Worm (Caenorhabditis elegans): ENCODE data around the gene ldb-1.

Gene ldb-1

DNA sequence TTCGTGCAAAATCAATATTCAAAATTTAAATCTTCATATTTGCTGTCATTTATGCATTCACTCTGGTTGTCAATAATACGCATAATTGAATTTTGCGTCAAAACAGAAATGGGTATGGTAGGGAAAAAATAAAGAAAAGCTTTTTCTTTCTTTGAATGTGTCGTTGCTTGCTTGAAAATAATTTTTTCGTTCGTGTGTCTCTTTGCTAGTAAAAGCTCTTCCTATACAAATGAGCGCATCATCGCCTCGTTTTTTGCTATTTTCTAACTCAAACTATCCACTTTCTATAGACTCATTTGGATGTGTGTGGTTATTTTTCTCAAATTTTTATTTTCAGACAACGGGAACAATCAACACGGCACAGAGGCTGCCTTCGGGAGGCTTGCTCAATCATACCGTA, at the start of gene ldb-1:
Gene ldb-1, plus strand, starts transcription at position 301 of the 400 bp plus-strand sequence.
- TF ChIP-seq ceh-13 (GFP tag; optimal IDR thresholded peaks at IDR 0.05) (no peak), aly-1 (tag; optimal IDR thresholded peaks at IDR 0.05) (no peak), B0310.2 (tag; optimal IDR thresholded peaks at IDR 0.05) (no peak), tbx-11 (GFP tag; IDR thresholded peaks at IDR 0.05) (no peak), tra-4 (tag; optimal IDR thresholded peaks at IDR 0.05) (no peak)

DNA sequence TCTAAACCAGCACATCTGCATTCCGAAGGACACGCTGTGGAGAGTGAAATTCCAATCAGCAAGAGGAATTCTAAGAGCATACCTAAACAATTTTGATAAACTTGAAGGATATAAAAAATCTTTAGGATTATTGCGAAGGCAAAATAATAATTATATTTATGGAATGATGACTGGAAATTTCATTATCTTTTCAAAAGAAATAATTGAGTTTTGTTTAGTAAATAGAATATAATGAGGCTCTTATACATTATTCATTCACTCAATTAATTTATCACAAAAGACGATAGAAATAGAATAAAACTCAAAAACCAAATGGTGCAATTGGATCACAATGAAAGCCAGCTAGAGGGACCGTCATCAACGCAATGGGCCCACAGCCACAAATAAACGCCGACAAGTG, 49.5 kb upstream of the ldb-1 start, which contains the start of gene pxn-2:
Gene pxn-2, minus strand, starts transcription at position 101 of the 400 bp plus-strand sequence.
- TF ChIP-seq pes-1 (GFP tag; IDR thresholded peaks at IDR 0.05) (no peak), ceh-13 (GFP tag; optimal IDR thresholded peaks at IDR 0.05) (no peak), aly-1 (tag; optimal IDR thresholded peaks at IDR 0.05) (no peak), ets-7 (tag; optimal IDR thresholded peaks at IDR 0.05) (no peak)

DNA sequence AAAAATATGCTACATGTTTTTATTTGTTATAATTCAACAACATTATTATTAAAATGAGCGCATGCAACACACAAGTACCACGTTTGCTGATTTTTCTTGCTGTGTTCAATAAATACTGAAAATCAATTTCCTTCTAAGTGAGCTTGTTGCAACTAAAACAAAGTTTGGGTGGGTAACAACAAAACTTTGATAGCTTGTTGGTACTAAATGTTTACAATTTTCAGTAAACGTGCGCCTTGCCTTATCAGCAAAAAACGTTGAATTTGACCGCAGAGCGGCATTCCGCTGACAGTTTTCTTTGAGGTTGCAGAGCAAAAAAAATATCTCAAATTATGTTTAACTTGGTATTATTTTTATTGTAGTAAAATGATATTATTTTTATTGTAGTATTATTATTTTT, 47.3 kb upstream of the ldb-1 start:
- TF ChIP-seq sea-1 (GFP tag; conservative IDR thresholded peaks at IDR 0.05) (no peak), B0310.2 (tag; optimal IDR thresholded peaks at IDR 0.05) (no peak), ets-7 (tag; optimal IDR thresholded peaks at IDR 0.05) (no peak), ceh-13 (GFP tag; optimal IDR thresholded peaks at IDR 0.05) (no peak), hmbx-1 (tag; optimal IDR thresholded peaks at IDR 0.05) (no peak), flt-1 (GFP tag; IDR thresholded peaks at IDR 0.05) (no peak), scrt-1 (GFP tag; IDR thresholded peaks at IDR 0.05) (no peak), tbx-11 (GFP tag; IDR thresholded peaks at IDR 0.05) (no peak), pes-1 (GFP tag; IDR thresholded peaks at IDR 0.05) (no peak), tra-4 (tag; optimal IDR thresholded peaks at IDR 0.05) (no peak), aly-1 (tag; optimal IDR thresholded peaks at IDR 0.05) (no peak)

DNA sequence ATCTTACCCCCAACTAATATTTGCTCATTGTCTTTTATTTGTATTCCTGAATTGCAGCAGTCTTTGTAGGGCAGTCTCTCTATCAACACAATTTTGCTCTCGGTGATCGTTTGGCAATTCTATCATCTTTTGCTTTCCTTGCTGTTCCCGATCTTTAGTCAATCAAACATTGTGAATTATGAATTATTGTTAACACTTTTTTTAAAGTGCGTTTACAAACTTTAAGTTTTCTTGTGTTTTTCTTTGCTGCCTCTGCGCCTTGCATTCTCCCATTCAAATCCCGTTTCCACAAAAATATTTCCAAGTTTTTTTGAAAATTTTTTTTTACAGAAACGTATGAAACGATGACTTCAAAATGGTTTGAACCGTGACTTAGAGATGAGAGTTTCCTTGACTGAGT, 46.7 kb upstream of the ldb-1 start, which contains the start of gene ver-4:
Gene ver-4, plus strand, starts transcription at position 301 of the 400 bp plus-strand sequence.
- no peak for TF ChIP-seq ceh-13 (GFP tag; optimal IDR thresholded peaks at IDR 0.05)
- no peak for TF ChIP-seq sea-1 (GFP tag; conservative IDR thresholded peaks at IDR 0.05)
- no peak for TF ChIP-seq ceh-36 (tag; optimal IDR thresholded peaks at IDR 0.05)
- TF ChIP-seq hmg-4 (GFP tag; optimal IDR thresholded peaks at IDR 0.05), result no peak
- TF ChIP-seq F13C5.2 (tag; optimal IDR thresholded peaks at IDR 0.05), result no peak
- no peak for TF ChIP-seq B0310.2 (tag; optimal IDR thresholded peaks at IDR 0.05)
- TF ChIP-seq ama-1 (optimal IDR thresholded peaks at IDR 0.05), result no peak
- TF ChIP-seq tbx-37 (GFP tag; conservative IDR thresholded peaks at IDR 0.05), result no peak
- TF ChIP-seq tra-4 (tag; optimal IDR thresholded peaks at IDR 0.05), result no peak
- TF ChIP-seq pes-1 (GFP tag; IDR thresholded peaks at IDR 0.05), result no peak
- no peak for TF ChIP-seq ets-7 (tag; optimal IDR thresholded peaks at IDR 0.05)
- TF ChIP-seq hmbx-1 (tag; optimal IDR thresholded peaks at IDR 0.05), result no peak
- no peak for TF ChIP-seq aly-1 (tag; optimal IDR thresholded peaks at IDR 0.05)
- TF ChIP-seq tbx-11 (GFP tag; IDR thresholded peaks at IDR 0.05), result no peak
- TF ChIP-seq hnd-1 (tag; optimal IDR thresholded peaks at IDR 0.05), result no peak

DNA sequence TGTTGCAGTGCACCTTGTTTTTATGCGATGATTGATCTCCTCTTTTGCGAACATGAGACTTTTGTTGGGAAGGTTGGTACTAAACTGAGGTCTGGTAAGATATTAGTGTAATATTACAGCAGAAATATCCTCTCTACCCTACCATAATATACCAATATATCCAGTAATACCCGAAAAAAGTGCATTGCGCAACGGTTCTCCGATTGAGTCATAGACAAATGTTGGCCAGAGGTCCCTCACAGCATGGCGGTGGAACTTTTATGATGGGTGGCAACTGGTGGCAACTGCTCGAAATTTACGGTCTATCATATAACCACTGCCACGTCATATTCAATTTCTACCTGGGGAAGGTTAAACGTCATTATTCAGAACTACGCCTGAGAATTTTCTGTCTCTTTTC, 39.4 kb upstream of the ldb-1 start:
- TF ChIP-seq B0310.2 (tag; optimal IDR thresholded peaks at IDR 0.05) (no peak), scrt-1 (GFP tag; IDR thresholded peaks at IDR 0.05) (0 out of 2 replicates have a peak, but pooled peaks have one; percentile 12), ceh-13 (GFP tag; optimal IDR thresholded peaks at IDR 0.05) (no peak)

DNA sequence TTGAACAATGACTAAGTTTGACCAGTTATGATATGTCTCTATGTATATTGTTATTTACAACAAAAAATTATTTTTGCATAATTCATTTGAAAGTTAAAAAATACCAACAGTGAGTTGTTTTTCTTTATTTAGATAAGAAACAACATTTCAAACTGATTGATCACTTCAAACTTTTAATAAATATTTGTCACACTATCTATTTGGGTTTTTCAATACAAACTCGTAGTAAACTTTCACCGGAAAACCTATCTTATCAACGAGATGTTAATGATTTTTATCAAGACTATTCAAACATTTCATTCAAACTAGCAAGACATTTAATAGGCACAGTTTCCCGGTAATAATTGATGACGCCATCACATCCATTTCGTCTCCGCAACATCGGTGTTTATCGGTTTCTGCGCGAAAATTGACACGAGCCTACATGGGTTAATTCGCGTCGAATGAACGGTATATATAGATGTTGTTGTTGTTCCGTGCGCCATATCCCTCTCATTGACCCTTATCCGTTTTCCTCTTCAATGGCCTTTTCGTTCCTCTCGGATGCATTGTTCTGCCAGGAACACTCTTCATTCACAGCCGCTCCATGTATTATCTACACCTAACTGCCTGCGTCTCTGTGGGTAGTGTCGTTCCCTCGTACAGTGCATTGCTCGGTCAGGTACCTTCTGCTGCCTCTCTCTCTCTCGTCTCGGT, 38.4 kb upstream of the ldb-1 start:
- TF ChIP-seq flt-1 (GFP tag; IDR thresholded peaks at IDR 0.05) (0 out of 2 replicates have a peak, but pooled peaks have one; percentile 3), B0310.2 (tag; optimal IDR thresholded peaks at IDR 0.05) (no peak)

DNA sequence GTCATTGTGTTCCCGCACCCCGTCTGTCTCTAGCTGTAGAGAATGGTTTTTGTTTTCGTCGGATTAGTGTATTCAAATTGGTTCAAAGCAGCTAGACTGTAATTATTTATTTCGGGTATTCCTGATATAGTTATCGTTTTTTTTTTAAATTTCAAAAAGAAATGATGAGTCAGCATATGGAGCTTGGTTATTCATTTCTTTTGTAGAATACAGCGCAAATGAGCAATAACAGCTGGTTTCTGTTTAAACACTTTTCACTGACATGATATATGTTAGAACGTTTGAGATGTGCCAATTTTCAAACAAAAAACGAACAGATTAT, 37.9 kb upstream of the ldb-1 start:
- no peak for TF ChIP-seq aly-1 (tag; optimal IDR thresholded peaks at IDR 0.05)
- no peak for TF ChIP-seq ceh-13 (GFP tag; optimal IDR thresholded peaks at IDR 0.05)
- no peak for TF ChIP-seq pes-1 (GFP tag; IDR thresholded peaks at IDR 0.05)
- no peak for TF ChIP-seq flt-1 (GFP tag; IDR thresholded peaks at IDR 0.05)
- no peak for TF ChIP-seq scrt-1 (GFP tag; IDR thresholded peaks at IDR 0.05)
- no peak for TF ChIP-seq tbx-37 (GFP tag; conservative IDR thresholded peaks at IDR 0.05)

DNA sequence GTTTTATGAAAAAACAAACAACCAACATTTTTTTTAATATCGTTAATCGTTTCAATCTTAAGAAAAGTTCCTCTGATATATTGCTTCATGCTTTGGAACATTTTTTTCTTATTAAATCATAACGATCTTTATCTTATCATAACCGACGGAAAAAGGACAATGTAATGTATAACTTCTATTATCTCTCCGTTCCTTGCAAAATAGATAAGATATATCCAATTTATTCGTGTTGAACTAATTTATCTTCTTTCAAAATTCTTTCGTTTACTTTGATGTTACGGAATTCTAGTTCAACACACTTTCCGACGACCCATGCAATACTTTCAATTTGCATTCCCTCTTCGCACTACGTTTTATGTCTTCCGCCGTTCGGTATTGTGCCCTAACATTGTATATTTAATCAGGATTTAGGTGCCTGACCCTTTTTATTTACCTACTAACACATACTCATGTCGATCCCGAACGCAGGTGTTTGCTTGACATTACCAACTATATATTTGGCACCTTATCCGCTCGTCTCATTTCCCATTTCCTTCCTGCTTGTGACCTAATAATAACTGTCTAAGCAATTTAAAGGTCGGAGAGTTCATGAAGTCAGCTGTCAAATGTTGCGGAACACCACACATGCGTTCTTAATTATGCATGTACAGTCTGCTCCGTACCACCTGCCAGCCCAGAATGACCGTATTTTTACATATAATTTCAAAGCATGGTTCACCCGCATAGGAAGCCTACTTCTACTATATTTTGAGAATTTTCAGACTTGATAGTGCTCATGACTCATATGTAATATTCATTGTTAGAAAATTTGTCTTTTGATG, 37.2 kb upstream of the ldb-1 start:
- TF ChIP-seq scrt-1 (GFP tag; IDR thresholded peaks at IDR 0.05) (no peak), F13C5.2 (tag; optimal IDR thresholded peaks at IDR 0.05) (no peak), ama-1 (optimal IDR thresholded peaks at IDR 0.05) (no peak), aly-1 (tag; optimal IDR thresholded peaks at IDR 0.05) (no peak), tbx-11 (GFP tag; IDR thresholded peaks at IDR 0.05) (no peak), flt-1 (GFP tag; IDR thresholded peaks at IDR 0.05) (no peak), ets-7 (tag; optimal IDR thresholded peaks at IDR 0.05) (no peak), hmbx-1 (tag; optimal IDR thresholded peaks at IDR 0.05) (no peak), pes-1 (GFP tag; IDR thresholded peaks at IDR 0.05) (no peak), B0310.2 (tag; optimal IDR thresholded peaks at IDR 0.05) (no peak), ceh-13 (GFP tag; optimal IDR thresholded peaks at IDR 0.05) (no peak), hmg-4 (GFP tag; optimal IDR thresholded peaks at IDR 0.05) (no peak), hnd-1 (tag; optimal IDR thresholded peaks at IDR 0.05) (no peak), tbx-37 (GFP tag; conservative IDR thresholded peaks at IDR 0.05) (no peak), tra-4 (tag; optimal IDR thresholded peaks at IDR 0.05) (no peak), ceh-36 (tag; optimal IDR thresholded peaks at IDR 0.05) (no peak), sea-1 (GFP tag; conservative IDR thresholded peaks at IDR 0.05) (no peak)

All from whole organism, early embryonic.